Worm (Caenorhabditis elegans) whole organism, L3 larva: ENCODE measurements around the gene Y49F6A.5.

Source experiments
- R02D3.7 ChIP-seq: fragments of 150-350 bp; optimal IDR thresholded peaks from 2 replicates; lab custom pipeline; 2014; ENCODE audit warnings: missing biosample characterization, missing genetic modification characterization
- ama-1 ChIP-seq: fragments of 150-350 bp; optimal IDR thresholded peaks from 2 replicates; lab custom pipeline; 2018
- ceh-28 ChIP-seq: fragments of 150-350 bp; optimal IDR thresholded peaks from 2 replicates; lab custom pipeline; 2014; ENCODE audit warnings: missing biosample characterization, missing genetic modification reagents, missing genetic modification characterization
- egl-27 ChIP-seq: sonication (generic microtip); optimal IDR thresholded peaks from 4 replicates; lab custom pipeline; 2017; ENCODE audit warnings: missing biosample characterization, missing genetic modification reagents, missing genetic modification characterization
- elt-3 ChIP-seq, 3 experiments: fragments of 150-350 bp in 1 of 3; sonication (generic microtip) in 2 of 3; optimal IDR thresholded peaks; 2 replicates in 2 of 3; 4 replicates in 1 of 3; lab custom pipeline; 2014 to 2017; ENCODE audit warnings: missing biosample characterization in 3 of 3, missing genetic modification characterization in 3 of 3
- fos-1 ChIP-seq: fragments of 150-350 bp; optimal IDR thresholded peaks from 2 replicates; lab custom pipeline; 2014; ENCODE audit warnings: missing biosample characterization, missing genetic modification characterization
- jun-1 ChIP-seq: fragments of 150-350 bp; optimal IDR thresholded peaks from 2 replicates; lab custom pipeline; 2014; ENCODE audit warnings: missing biosample characterization, missing genetic modification reagents, missing genetic modification characterization
- lin-39 ChIP-seq: fragments of 150-350 bp; optimal IDR thresholded peaks from 2 replicates; lab custom pipeline; 2018; ENCODE audit warnings: missing biosample characterization, missing genetic modification reagents, missing genetic modification characterization
- nhr-237 ChIP-seq: fragments of 150-350 bp; optimal IDR thresholded peaks from 2 replicates; lab custom pipeline; 2014; ENCODE audit warnings: missing biosample characterization, missing genetic modification characterization
- nhr-28 ChIP-seq: fragments of 150-350 bp; optimal IDR thresholded peaks from 2 replicates; lab custom pipeline; 2014; ENCODE audit warnings: missing biosample characterization, missing genetic modification characterization
- nhr-43 ChIP-seq: sonication (generic microtip); optimal IDR thresholded peaks from 2 replicates; lab custom pipeline; 2016; ENCODE audit warnings: mild to moderate bottlenecking, missing genetic modification characterization, missing compliant biosample characterization; ENCODE audit not compliant: poor library complexity, severe bottlenecking
- tbx-2 ChIP-seq: sonication (generic microtip); optimal IDR thresholded peaks from 2 replicates; lab custom pipeline; 2016; ENCODE audit warnings: mild to moderate bottlenecking, missing genetic modification characterization, missing compliant biosample characterization
- unc-62 ChIP-seq: fragments of 150-350 bp; sonication (generic microtip); optimal IDR thresholded peaks from 4 replicates; lab custom pipeline; 2014; ENCODE audit warnings: missing biosample characterization, missing genetic modification reagents, missing genetic modification characterization
- ztf-11 ChIP-seq: fragments of 150-350 bp; optimal IDR thresholded peaks from 2 replicates; lab custom pipeline; 2014; ENCODE audit warnings: missing biosample characterization, missing genetic modification characterization

DNA sequence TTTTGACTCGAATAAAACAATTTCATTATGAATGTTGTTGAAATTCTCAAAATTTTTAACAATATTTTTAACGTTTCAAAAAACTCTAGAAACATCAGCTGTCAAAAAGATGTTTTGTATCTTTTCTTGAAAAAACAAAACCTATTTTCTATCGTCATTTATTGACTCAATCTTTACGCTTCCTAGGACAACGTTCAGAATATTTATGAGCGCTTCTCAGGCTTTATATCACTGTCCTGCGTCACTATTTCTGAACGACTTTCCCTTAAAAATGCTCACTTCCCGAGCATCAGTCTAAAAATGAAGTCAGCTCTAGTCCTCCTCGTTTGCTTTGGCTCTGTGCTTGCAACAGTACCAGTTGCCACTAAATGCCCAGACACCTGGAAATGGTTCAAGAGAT is 31.5 kb downstream of the Y49F6A.5 start, which contains the start of gene clec-133:
- no peak for TF ChIP-seq lin-39 (tag; lab: Kevin White, UChicago)
- TF ChIP-seq egl-27 (tag; lab: Kevin White, UChicago) = no peak
- no peak for TF ChIP-seq ztf-11
- no peak for TF ChIP-seq ceh-28 (tag; lab: Kevin White, UChicago)
- no peak for TF ChIP-seq nhr-28 (tag; lab: Kevin White, UChicago)
- no peak for TF ChIP-seq tbx-2
- no peak for TF ChIP-seq nhr-237 (tag; lab: Kevin White, UChicago)
- no peak for TF ChIP-seq ama-1 (lab: Kevin White, UChicago)
- no peak for TF ChIP-seq fos-1
- no peak for TF ChIP-seq unc-62 (GFP tag; lab: Kevin White, UChicago)
- TF ChIP-seq nhr-43 (tag; lab: Kevin White, UChicago) = no peak
- no peak for TF ChIP-seq elt-3 (tag; optimal IDR thresholded peaks at IDR 0.05; lab: Kevin White, UChicago)
- no peak for TF ChIP-seq jun-1 (tag; lab: Kevin White, UChicago)
- TF ChIP-seq R02D3.7 (tag; lab: Kevin White, UChicago) = no peak
